ENCODE assay signal across 5 fruit fly cellular contexts in the genomic region with DNA sequence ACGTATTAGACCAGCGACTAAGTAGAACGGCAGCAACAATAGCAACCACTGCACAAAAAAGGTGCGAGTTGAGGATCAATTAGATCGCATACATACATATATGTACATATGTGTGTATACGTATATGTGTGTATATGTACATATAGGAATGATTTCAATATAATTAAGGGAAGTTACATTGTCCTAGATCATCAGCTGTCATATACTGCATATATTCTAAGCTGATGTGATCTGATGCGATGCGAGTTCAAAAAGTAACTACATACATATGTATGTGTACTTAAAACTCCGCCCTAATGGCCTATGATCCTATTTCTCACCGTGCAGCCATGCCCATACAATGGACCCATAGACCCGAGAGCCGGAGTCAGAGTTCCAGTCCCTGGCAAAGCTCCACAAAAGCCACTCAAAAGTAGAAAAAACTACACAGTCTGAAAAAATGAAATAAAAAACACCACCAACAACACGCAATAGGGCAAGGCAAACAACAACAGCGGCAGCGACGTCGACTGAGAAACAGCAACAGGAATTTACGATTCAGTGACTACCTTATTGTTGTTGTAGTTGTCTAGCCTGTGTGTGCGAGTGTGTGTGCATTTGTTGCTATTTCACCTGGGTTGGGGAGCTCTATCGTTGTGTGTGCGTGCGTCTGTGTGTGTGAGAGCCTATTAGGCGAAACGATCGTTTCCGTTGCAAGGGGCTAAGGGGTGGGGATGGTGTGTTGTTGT.
TF ChIP-seq lines count a peak whose summit lies in the region.

No protein-coding gene starts in this region.

- no peak for TF ChIP-seq CTCF in whole organism, embryonic (GFP tag; optimal IDR thresholded peaks at IDR 0.05; lab: Kevin White, UChicago)

TF ChIP-seq in whole organism, adult, 20 proteins besides CTCF, POLR2A, EP300 and RAD21:
- no peak for TF ChIP-seq bab1 (GFP tag; optimal IDR thresholded peaks at IDR 0.05; lab: Kevin White, UChicago)
- no peak for TF ChIP-seq CG33017 (tag; optimal IDR thresholded peaks at IDR 0.05; lab: Kevin White, UChicago)
- TF ChIP-seq cnc (optimal IDR thresholded peaks at IDR 0.05; lab: Kevin White, UChicago) = no peak
- TF ChIP-seq CG11617 (GFP tag; optimal IDR thresholded peaks at IDR 0.05; lab: Kevin White, UChicago) = no peak
- TF ChIP-seq ovo (GFP tag; optimal IDR thresholded peaks at IDR 0.05; lab: Kevin White, UChicago) = peak; percentile 7
- TF ChIP-seq CG12768 (GFP tag; optimal IDR thresholded peaks at IDR 0.05; lab: Kevin White, UChicago) = no peak
- no peak for TF ChIP-seq kay (GFP tag; lab: Kevin White, UChicago; ENCODE audit: borderline replicate concordance)
- TF ChIP-seq CG7045 (GFP tag; optimal IDR thresholded peaks at IDR 0.05; lab: Kevin White, UChicago) = no peak
- TF ChIP-seq CG7101 (tag; optimal IDR thresholded peaks at IDR 0.05; lab: Kevin White, UChicago) = no peak
- TF ChIP-seq toe (GFP tag; optimal IDR thresholded peaks at IDR 0.05; lab: Kevin White, UChicago) = peak; percentile 39
- no peak for TF ChIP-seq Clk (GFP tag; optimal IDR thresholded peaks at IDR 0.05; lab: Kevin White, UChicago)
- no peak for TF ChIP-seq Mnt (GFP tag; optimal IDR thresholded peaks at IDR 0.05; lab: Kevin White, UChicago)
- TF ChIP-seq pad (GFP tag; optimal IDR thresholded peaks at IDR 0.05; lab: Kevin White, UChicago) = peak; percentile 27
- TF ChIP-seq tj (GFP tag; optimal IDR thresholded peaks at IDR 0.05; lab: Kevin White, UChicago) = no peak
- TF ChIP-seq CG5204 (GFP tag; optimal IDR thresholded peaks at IDR 0.05; lab: Kevin White, UChicago) = no peak

TF ChIP-seq in whole organism, embryonic, 481 proteins besides CTCF, POLR2A, EP300 and RAD21 (continues in another document):
- TF ChIP-seq ro (GFP tag; IDR thresholded peaks at IDR 0.05; lab: Robert Waterston, UW) (no peak), chm (GFP tag; IDR thresholded peaks at IDR 0.05; lab: Robert Waterston, UW) (no peak), Ssrp (tag; optimal IDR thresholded peaks at IDR 0.05; lab: Kevin White, UChicago) (peak; percentile 26), CG31388 (GFP tag; optimal IDR thresholded peaks at IDR 0.05; lab: Kevin White, UChicago) (no peak), CG9727 (GFP tag; optimal IDR thresholded peaks at IDR 0.05; lab: Kevin White, UChicago) (peak; percentile 46), cwo (GFP tag; optimal IDR thresholded peaks at IDR 0.05; lab: Kevin White, UChicago) (peak; percentile 3), Myb (GFP tag; optimal IDR thresholded peaks at IDR 0.05; lab: Kevin White, UChicago) (no peak), tna (GFP tag; IDR thresholded peaks at IDR 0.05; lab: Robert Waterston, UW; ENCODE audit: partially characterized antibody) (no peak), crc (GFP tag; optimal IDR thresholded peaks at IDR 0.05; lab: Kevin White, UChicago) (no peak), org-1 (GFP tag; optimal IDR thresholded peaks at IDR 0.05; lab: Kevin White, UChicago) (peak; percentile 28), CG2120 (GFP tag; optimal IDR thresholded peaks at IDR 0.05; lab: Kevin White, UChicago) (peak; percentile 22), cg (GFP tag; optimal IDR thresholded peaks at IDR 0.05; lab: Kevin White, UChicago) (peak; percentile 89), lab (GFP tag; optimal IDR thresholded peaks at IDR 0.05; lab: Kevin White, UChicago) (peak; percentile 41), CG7745 (tag; optimal IDR thresholded peaks at IDR 0.05; lab: Kevin White, UChicago) (no peak), CG2202 (tag; optimal IDR thresholded peaks at IDR 0.05; lab: Kevin White, UChicago) (no peak), bab2 (GFP tag; optimal IDR thresholded peaks at IDR 0.05; lab: Kevin White, UChicago) (no peak), CG30403 (GFP tag; optimal IDR thresholded peaks at IDR 0.05; lab: Kevin White, UChicago) (peak; percentile 45), Doc2 (GFP tag; IDR thresholded peaks at IDR 0.05; lab: Robert Waterston, UW) (no peak)

TF ChIP-seq in whole organism, prepupa, 60 proteins besides CTCF, POLR2A, EP300 and RAD21 (continues in another document):
- TF ChIP-seq Eip75B (GFP tag; optimal IDR thresholded peaks at IDR 0.05; lab: Kevin White, UChicago) (peak; percentile 36), fd85E (GFP tag; optimal IDR thresholded peaks at IDR 0.05; lab: Kevin White, UChicago) (no peak), CG6792 (GFP tag; optimal IDR thresholded peaks at IDR 0.05; lab: Kevin White, UChicago) (no peak), CG6808 (GFP tag; optimal IDR thresholded peaks at IDR 0.05; lab: Kevin White, UChicago) (peak; percentile 29), CG10669 (GFP tag; optimal IDR thresholded peaks at IDR 0.05; lab: Kevin White, UChicago) (no peak), Hr39 (GFP tag; optimal IDR thresholded peaks at IDR 0.05; lab: Kevin White, UChicago) (no peak), CG4318 (GFP tag; optimal IDR thresholded peaks at IDR 0.05; lab: Kevin White, UChicago) (peak; percentile 51), CG6854 (GFP tag; optimal IDR thresholded peaks at IDR 0.05; lab: Kevin White, UChicago) (no peak), net (GFP tag; optimal IDR thresholded peaks at IDR 0.05; lab: Kevin White, UChicago) (no peak), Sox102F (GFP tag; optimal IDR thresholded peaks at IDR 0.05; lab: Kevin White, UChicago) (no peak), Eip93F (GFP tag; optimal IDR thresholded peaks at IDR 0.05; lab: Kevin White, UChicago) (no peak), Ets96B (tag; optimal IDR thresholded peaks at IDR 0.05; lab: Kevin White, UChicago) (no peak), achi (GFP tag; optimal IDR thresholded peaks at IDR 0.05; lab: Kevin White, UChicago) (peak; percentile 38), CG15336 (GFP tag; IDR thresholded peaks at IDR 0.05; lab: Robert Waterston, UW) (peak; percentile 67), Lpt (GFP tag; optimal IDR thresholded peaks at IDR 0.05; lab: Kevin White, UChicago) (no peak), svp (GFP tag; lab: Kevin White, UChicago) (no peak), CG16779 (tag; optimal IDR thresholded peaks at IDR 0.05; lab: Kevin White, UChicago) (peak; percentile 20), lz (GFP tag; optimal IDR thresholded peaks at IDR 0.05; lab: Kevin White, UChicago) (no peak), CG7368 (GFP tag; optimal IDR thresholded peaks at IDR 0.05; lab: Kevin White, UChicago) (no peak)

TF ChIP-seq in whole organism, pupa, 21 proteins besides CTCF, POLR2A, EP300 and RAD21:
- TF ChIP-seq CG17806 (tag; optimal IDR thresholded peaks at IDR 0.05; lab: Kevin White, UChicago) (peak; percentile 33), Pif1A (GFP tag; optimal IDR thresholded peaks at IDR 0.05; lab: Kevin White, UChicago) (peak; percentile 46), CG14655 (GFP tag; optimal IDR thresholded peaks at IDR 0.05; lab: Kevin White, UChicago) (peak; percentile 85), CG4496 (GFP tag; IDR thresholded peaks at IDR 0.05; lab: Robert Waterston, UW) (0 out of 3 replicates have a peak, but pooled peaks have one; percentile 7), CG32121 (GFP tag; IDR thresholded peaks at IDR 0.05; lab: Robert Waterston, UW) (peak; percentile 60; the same call in 1 of the 2 replicates), CG8159 (tag; optimal IDR thresholded peaks at IDR 0.05; lab: Kevin White, UChicago) (no peak), Snoo (tag; optimal IDR thresholded peaks at IDR 0.05; lab: Kevin White, UChicago) (no peak), CG8301 (tag; optimal IDR thresholded peaks at IDR 0.05; lab: Kevin White, UChicago) (peak; percentile 71), CG9948 (tag; optimal IDR thresholded peaks at IDR 0.05; lab: Kevin White, UChicago) (peak; percentile 41), rn (GFP tag; IDR thresholded peaks at IDR 0.05; lab: Robert Waterston, UW) (no peak), CG10348 (GFP tag; IDR thresholded peaks at IDR 0.05; lab: Robert Waterston, UW) (no peak), EcR (GFP tag; optimal IDR thresholded peaks at IDR 0.05; lab: Kevin White, UChicago) (peak; percentile 53), CG15710 (tag; optimal IDR thresholded peaks at IDR 0.05; lab: Kevin White, UChicago) (peak; percentile 20), CG34367 (tag; optimal IDR thresholded peaks at IDR 0.05; lab: Kevin White, UChicago) (peak; percentile 31), Pif1B (GFP tag; optimal IDR thresholded peaks at IDR 0.05; lab: Kevin White, UChicago) (peak; percentile 61), CG13204 (GFP tag; optimal IDR thresholded peaks at IDR 0.05; lab: Kevin White, UChicago) (no peak), fd96Ca (GFP tag; IDR thresholded peaks at IDR 0.05; lab: Robert Waterston, UW) (peak; percentile 71)

TF ChIP-seq in whole organism, wandering third instar larva, 38 proteins besides CTCF, POLR2A, EP300 and RAD21:
- TF ChIP-seq CG9705 (GFP tag; optimal IDR thresholded peaks at IDR 0.05; lab: Kevin White, UChicago) = no peak
- TF ChIP-seq Dfd (GFP tag; optimal IDR thresholded peaks at IDR 0.05; lab: Kevin White, UChicago) = peak; percentile 50
